Worm (Caenorhabditis elegans) whole organism, L3 larva: ENCODE data around the gene mrpl-18.

Experiments
- R02D3.7 ChIP-seq: fragments of 150-350 bp; optimal IDR thresholded peaks from 2 replicates; lab custom pipeline; 2014; ENCODE audit warnings: missing biosample characterization, missing genetic modification characterization
- aly-2 ChIP-seq: fragments of 150-350 bp; optimal IDR thresholded peaks from 2 replicates; lab custom pipeline; 2014; ENCODE audit warnings: missing biosample characterization, missing genetic modification characterization
- ceh-16 ChIP-seq: sonication (generic microtip); optimal IDR thresholded peaks from 2 replicates; lab custom pipeline; 2017; ENCODE audit warnings: missing biosample characterization, missing genetic modification characterization
- daf-12 ChIP-seq: fragments of 150-350 bp; optimal IDR thresholded peaks from 2 replicates; lab custom pipeline; 2014; ENCODE audit warnings: missing biosample characterization, missing genetic modification reagents, missing genetic modification characterization
- egl-27 ChIP-seq: sonication (generic microtip); optimal IDR thresholded peaks from 4 replicates; lab custom pipeline; 2017; ENCODE audit warnings: missing biosample characterization, missing genetic modification reagents, missing genetic modification characterization
- egl-5 ChIP-seq: fragments of 150-350 bp; optimal IDR thresholded peaks from 2 replicates; lab custom pipeline; 2017; ENCODE audit warnings: missing biosample characterization, missing genetic modification reagents, missing genetic modification characterization, inconsistent platforms
- elt-1 ChIP-seq: fragments of 150-350 bp; optimal IDR thresholded peaks from 2 replicates; lab custom pipeline; 2014; ENCODE audit warnings: missing biosample characterization, missing genetic modification characterization
- elt-2 ChIP-seq: sonication (generic microtip); optimal IDR thresholded peaks from 2 replicates; lab custom pipeline; 2016; ENCODE audit warnings: missing genetic modification reagents, mild to moderate bottlenecking, missing genetic modification characterization, missing compliant biosample characterization
- elt-3 ChIP-seq, 3 experiments: fragments of 150-350 bp in 1 of 3; sonication (generic microtip) in 2 of 3; optimal IDR thresholded peaks; 2 replicates in 2 of 3; 4 replicates in 1 of 3; lab custom pipeline; 2014 to 2017; ENCODE audit warnings: missing biosample characterization in 3 of 3, missing genetic modification characterization in 3 of 3
- fkh-10 ChIP-seq: sonication (generic microtip); optimal IDR thresholded peaks from 2 replicates; lab custom pipeline; 2017; ENCODE audit warnings: missing biosample characterization, missing genetic modification reagents, missing genetic modification characterization
- fkh-2 ChIP-seq: fragments of 150-350 bp; optimal IDR thresholded peaks from 2 replicates; lab custom pipeline; 2014; ENCODE audit warnings: missing biosample characterization, missing genetic modification reagents, missing genetic modification characterization
- hmg-11 ChIP-seq: sonication (generic microtip); optimal IDR thresholded peaks from 2 replicates; lab custom pipeline; 2016; ENCODE audit warnings: missing genetic modification characterization, missing compliant biosample characterization
- jun-1 ChIP-seq: fragments of 150-350 bp; optimal IDR thresholded peaks from 2 replicates; lab custom pipeline; 2014; ENCODE audit warnings: missing biosample characterization, missing genetic modification reagents, missing genetic modification characterization
- lin-15B ChIP-seq: fragments of 150-350 bp; optimal IDR thresholded peaks from 2 replicates; lab custom pipeline; 2014; ENCODE audit warnings: missing biosample characterization, missing genetic modification characterization
- lin-39 ChIP-seq: fragments of 150-350 bp; optimal IDR thresholded peaks from 2 replicates; lab custom pipeline; 2018; ENCODE audit warnings: missing biosample characterization, missing genetic modification reagents, missing genetic modification characterization
- mdl-1 ChIP-seq: fragments of 150-350 bp; optimal IDR thresholded peaks from 2 replicates; lab custom pipeline; 2014; ENCODE audit warnings: missing biosample characterization, missing genetic modification characterization
- mml-1 ChIP-seq: fragments of 150-350 bp; sonication (generic microtip); optimal IDR thresholded peaks from 3 replicates; lab custom pipeline; 2014; ENCODE audit warnings: missing biosample characterization, missing genetic modification characterization
- nfya-1 ChIP-seq: sonication (generic microtip); optimal IDR thresholded peaks from 2 replicates; lab custom pipeline; 2017; ENCODE audit warnings: missing genetic modification characterization, mild to moderate bottlenecking, missing compliant biosample characterization, antibody characterized with exemption, moderate library complexity; ENCODE audit not compliant: insufficient read depth
- nhr-23 ChIP-seq: fragments of 150-350 bp; optimal IDR thresholded peaks from 2 replicates; lab custom pipeline; 2014; ENCODE audit warnings: missing biosample characterization, missing genetic modification reagents, missing genetic modification characterization
- nhr-237 ChIP-seq: fragments of 150-350 bp; optimal IDR thresholded peaks from 2 replicates; lab custom pipeline; 2014; ENCODE audit warnings: missing biosample characterization, missing genetic modification characterization
- nhr-28 ChIP-seq: fragments of 150-350 bp; optimal IDR thresholded peaks from 2 replicates; lab custom pipeline; 2014; ENCODE audit warnings: missing biosample characterization, missing genetic modification characterization
- nhr-67 ChIP-seq: fragments of 150-350 bp; optimal IDR thresholded peaks from 2 replicates; lab custom pipeline; 2014; ENCODE audit warnings: missing biosample characterization, missing genetic modification characterization
- nhr-76 ChIP-seq: fragments of 150-350 bp; sonication (generic microtip); optimal IDR thresholded peaks from 5 replicates; lab custom pipeline; 2014; ENCODE audit warnings: missing biosample characterization, missing genetic modification characterization
- pha-4 ChIP-seq: fragments of 150-350 bp; optimal IDR thresholded peaks from 2 replicates; lab custom pipeline; 2014; ENCODE audit warnings: missing biosample characterization, missing genetic modification reagents, missing genetic modification characterization
- pqm-1 ChIP-seq: fragments of 150-350 bp; optimal IDR thresholded peaks from 2 replicates; lab custom pipeline; 2017; ENCODE audit warnings: missing biosample characterization, missing genetic modification characterization, inconsistent platforms
- skn-1 ChIP-seq: fragments of 150-350 bp; optimal IDR thresholded peaks from 2 replicates; lab custom pipeline; 2014; ENCODE audit warnings: missing biosample characterization, missing genetic modification characterization
- tbx-2 ChIP-seq: sonication (generic microtip); optimal IDR thresholded peaks from 2 replicates; lab custom pipeline; 2016; ENCODE audit warnings: mild to moderate bottlenecking, missing genetic modification characterization, missing compliant biosample characterization
- unc-39 ChIP-seq: sonication (generic microtip); optimal IDR thresholded peaks from 4 replicates; lab custom pipeline; 2017; ENCODE audit warnings: missing biosample characterization, missing genetic modification characterization
- unc-62 ChIP-seq: fragments of 150-350 bp; sonication (generic microtip); optimal IDR thresholded peaks from 4 replicates; lab custom pipeline; 2014; ENCODE audit warnings: missing biosample characterization, missing genetic modification reagents, missing genetic modification characterization
- zag-1 ChIP-seq: fragments of 150-350 bp; optimal IDR thresholded peaks from 2 replicates; lab custom pipeline; 2014; ENCODE audit warnings: missing biosample characterization, missing genetic modification characterization
- ztf-4 ChIP-seq: fragments of 150-350 bp; optimal IDR thresholded peaks from 2 replicates; lab custom pipeline; 2014; ENCODE audit warnings: missing biosample characterization, missing genetic modification characterization

Gene mrpl-18

ce11 chrIII:8163788-8164423, 19.1 kb downstream of the mrpl-18 start, which contains the start of gene prp-8 (continued):
- no peak for TF ChIP-seq daf-12 (tag; lab: Kevin White, UChicago)
- TF ChIP-seq nhr-237 (tag; lab: Kevin White, UChicago): no peak
- TF ChIP-seq fkh-2 (tag; lab: Kevin White, UChicago): no peak
- no peak for TF ChIP-seq zag-1 (tag; lab: Kevin White, UChicago)
- no peak for TF ChIP-seq unc-39 (tag; lab: Kevin White, UChicago)
- peak; percentile 50 for TF ChIP-seq jun-1 (tag; lab: Kevin White, UChicago)
- TF ChIP-seq nhr-23 (tag; lab: Kevin White, UChicago): peak; percentile 91
- peak; percentile 86 for TF ChIP-seq skn-1 (tag; lab: Kevin White, UChicago)
- TF ChIP-seq lin-15B: peak; percentile 96
- TF ChIP-seq tbx-2 (tag; lab: Kevin White, UChicago): no peak
- peak; percentile 98 for TF ChIP-seq nfya-1
- TF ChIP-seq pqm-1 (tag; lab: Kevin White, UChicago): peak; percentile 52
- no peak for TF ChIP-seq aly-2 (tag; lab: Kevin White, UChicago)

ce11 chrIII:8164771-8165170, 20.0 kb downstream of the mrpl-18 start:
- TF ChIP-seq fkh-2 (tag; lab: Kevin White, UChicago): no peak
- no peak for TF ChIP-seq skn-1 (tag; lab: Kevin White, UChicago)
- no peak for TF ChIP-seq R02D3.7 (tag; lab: Kevin White, UChicago)
- TF ChIP-seq egl-5 (tag; lab: Kevin White, UChicago): no peak
- no peak for TF ChIP-seq fkh-10 (GFP tag; lab: Kevin White, UChicago)
- no peak for TF ChIP-seq hmg-11 (tag; lab: Kevin White, UChicago)
- no peak for TF ChIP-seq mdl-1 (tag; lab: Kevin White, UChicago)
- no peak for TF ChIP-seq ztf-4 (tag; lab: Kevin White, UChicago)
- TF ChIP-seq elt-1 (tag; lab: Kevin White, UChicago): no peak
- no peak for TF ChIP-seq nhr-76 (tag; lab: Kevin White, UChicago)
- TF ChIP-seq pha-4: no peak
- TF ChIP-seq nfya-1: no peak
- TF ChIP-seq daf-12 (tag; lab: Kevin White, UChicago): no peak
- TF ChIP-seq elt-3 (tag; optimal IDR thresholded peaks at IDR 0.05; lab: Kevin White, UChicago): no peak
- no peak for TF ChIP-seq unc-39 (tag; lab: Kevin White, UChicago)
- TF ChIP-seq, all 47 proteins: peak for 0

ce11 chrIII:8172609-8173133, 27.9 kb downstream of the mrpl-18 start:
- no peak for TF ChIP-seq fkh-10 (GFP tag; lab: Kevin White, UChicago)
- TF ChIP-seq tbx-2 (tag; lab: Kevin White, UChicago): no peak
- TF ChIP-seq nhr-28 (tag; lab: Kevin White, UChicago): no peak
- TF ChIP-seq mml-1: no peak
- peak; percentile 58 for TF ChIP-seq lin-39 (tag; lab: Kevin White, UChicago)
- no peak for TF ChIP-seq hmg-11 (tag; lab: Kevin White, UChicago)
- peak; percentile 54 for TF ChIP-seq egl-5 (tag; lab: Kevin White, UChicago)

- no peak for TF ChIP-seq skn-1 (tag; lab: Kevin White, UChicago)
- peak; percentile 86 for TF ChIP-seq nfya-1
Observed at ce11 chrIII:8175263-8175662, 30.4 kb downstream of the mrpl-18 start.

ce11 chrIII:8176265-8176664, 31.4 kb downstream of the mrpl-18 start, which contains the start of gene C50C3.12:
Gene C50C3.12 (plus strand): TSS chrIII:8176565.
- TF ChIP-seq zag-1 (tag; lab: Kevin White, UChicago): no peak
- TF ChIP-seq egl-27 (tag; lab: Kevin White, UChicago): no peak
- no peak for TF ChIP-seq aly-2 (tag; lab: Kevin White, UChicago)
- TF ChIP-seq jun-1 (tag; lab: Kevin White, UChicago): no peak
- no peak for TF ChIP-seq fkh-2 (tag; lab: Kevin White, UChicago)
- TF ChIP-seq elt-3 (tag; optimal IDR thresholded peaks at IDR 0.05; lab: Kevin White, UChicago): no peak
- no peak for TF ChIP-seq elt-2 (tag; lab: Kevin White, UChicago)
- no peak for TF ChIP-seq fkh-10 (GFP tag; lab: Kevin White, UChicago)
- no peak for TF ChIP-seq nhr-67 (tag; lab: Kevin White, UChicago)
- no peak for TF ChIP-seq tbx-2 (tag; lab: Kevin White, UChicago)
- no peak for TF ChIP-seq ceh-16 (tag; lab: Kevin White, UChicago)
- no peak for TF ChIP-seq unc-62 (GFP tag; lab: Kevin White, UChicago)
